Worm (Caenorhabditis elegans) whole organism, midembryonic: ENCODE results near the gene hpo-29.

ENCODE experiments used
- T22C8.4 ChIP-seq: fragments of 200-800 bp; sonication (Bioruptor generic); IDR thresholded peaks from 2 replicates; pipeline ENCODE4 v1.3.6; 2022; ENCODE audit warnings: missing genetic modification characterization, missing compliant biosample characterization
- cog-1 ChIP-seq: sonication (generic microtip); optimal IDR thresholded peaks from 2 replicates; lab custom pipeline; 2016; ENCODE audit warnings: missing genetic modification characterization, missing compliant biosample characterization
- flt-1 ChIP-seq: fragments of 200-800 bp; sonication (Bioruptor generic); IDR thresholded peaks from 2 replicates; pipeline ENCODE4 v1.3.6; 2022; ENCODE audit warnings: missing genetic modification characterization, missing compliant biosample characterization
- klf-2 ChIP-seq: fragments of 200-800 bp; sonication (Bioruptor generic); conservative IDR thresholded peaks from 2 replicates; pipeline ENCODE4 v1.3.6; 2022; ENCODE audit warnings: missing genetic modification reagents, missing genetic modification characterization, missing compliant biosample characterization
- med-1 ChIP-seq: sonication (generic microtip); optimal IDR thresholded peaks from 2 replicates; lab custom pipeline; 2017; ENCODE audit warnings: missing genetic modification characterization, mild to moderate bottlenecking, missing compliant biosample characterization, antibody characterized with exemption, missing genetic modification reagents; ENCODE audit not compliant: insufficient read depth
- ref-1 ChIP-seq: fragments of 200-800 bp; sonication (Bioruptor generic); conservative IDR thresholded peaks from 2 replicates; pipeline ENCODE4 v1.3.6; 2022; ENCODE audit warnings: missing genetic modification reagents, missing genetic modification characterization, missing compliant biosample characterization
- tab-1 ChIP-seq: fragments of 200-800 bp; sonication (Bioruptor generic); IDR thresholded peaks from 2 replicates; pipeline ENCODE4 v1.3.6; 2022; ENCODE audit warnings: missing genetic modification characterization, missing compliant biosample characterization
- ztf-23 ChIP-seq: fragments of 200-800 bp; sonication (Bioruptor generic); IDR thresholded peaks from 2 replicates; pipeline ENCODE4 v1.3.6; 2022; ENCODE audit warnings: missing genetic modification reagents, missing genetic modification characterization, missing compliant biosample characterization
- ztf-29 ChIP-seq: fragments of 200-800 bp; sonication (Bioruptor generic); IDR thresholded peaks from 2 replicates; pipeline ENCODE4 v1.3.6; 2022; ENCODE audit warnings: missing genetic modification reagents, missing genetic modification characterization, missing compliant biosample characterization

hpo-29 gene

ce11 chrIII:264790-265189 lies 29.1 kb downstream of the hpo-29 start, which contains the start of gene xpd-1:
TSS of gene xpd-1 (plus strand) at chrIII:265090.
- TF ChIP-seq med-1 (GFP tag; lab: Kevin White, UChicago) = no peak

- TF ChIP-seq ztf-23 (GFP tag; lab: Robert Waterston, UW) = no peak
- TF ChIP-seq klf-2 = no peak
- TF ChIP-seq cog-1 (tag; lab: Kevin White, UChicago) = no peak
These were observed 46.9 kb downstream of the hpo-29 start for ce11 chrIII:282506-282905.

- no peak for TF ChIP-seq tab-1 (GFP tag; lab: Robert Waterston, UW)
- no peak for TF ChIP-seq klf-2
- no peak for TF ChIP-seq ref-1 (GFP tag; lab: Robert Waterston, UW)
- TF ChIP-seq cog-1 (tag; lab: Kevin White, UChicago) = no peak
- no peak for TF ChIP-seq ztf-23 (GFP tag; lab: Robert Waterston, UW)
- TF ChIP-seq flt-1 = no peak
- no peak for TF ChIP-seq ztf-29 (GFP tag; lab: Robert Waterston, UW)
- no peak for TF ChIP-seq T22C8.4
- TF ChIP-seq med-1 (GFP tag; lab: Kevin White, UChicago) = no peak
These were observed 48.2 kb downstream of the hpo-29 start, which contains the start of gene taco-1 for ce11 chrIII:283817-284216. TSS of gene taco-1 (plus strand) at chrIII:284117.

- no peak for TF ChIP-seq klf-2
- no peak for TF ChIP-seq ztf-29 (GFP tag; lab: Robert Waterston, UW)
- no peak for TF ChIP-seq T22C8.4
- no peak for TF ChIP-seq ref-1 (GFP tag; lab: Robert Waterston, UW)
These were observed 56.7 kb downstream of the hpo-29 start, which contains the start of gene Y50D7A.1 for ce11 chrIII:292340-292739. TSS of gene Y50D7A.1 (plus strand) at chrIII:292640.

ce11 chrIII:294527-294926 lies 58.9 kb downstream of the hpo-29 start, which contains the start of gene Y50D7A.13:
TSS of gene Y50D7A.13 (minus strand) at chrIII:294627.
- no peak for TF ChIP-seq tab-1 (GFP tag; lab: Robert Waterston, UW)
- no peak for TF ChIP-seq cog-1 (tag; lab: Kevin White, UChicago)
- no peak for TF ChIP-seq ref-1 (GFP tag; lab: Robert Waterston, UW)
- TF ChIP-seq ztf-29 (GFP tag; lab: Robert Waterston, UW) = no peak
- TF ChIP-seq med-1 (GFP tag; lab: Kevin White, UChicago) = no peak
- TF ChIP-seq klf-2 = no peak
- no peak for TF ChIP-seq flt-1
- TF ChIP-seq T22C8.4 = no peak
- no peak for TF ChIP-seq ztf-23 (GFP tag; lab: Robert Waterston, UW)

ce11 chrIII:298456-298855 lies 62.8 kb downstream of the hpo-29 start, which contains the start of gene ads-1:
TSS of gene ads-1 (minus strand) at chrIII:298556.
- TF ChIP-seq ztf-29 (GFP tag; lab: Robert Waterston, UW) (no peak), tab-1 (GFP tag; lab: Robert Waterston, UW) (no peak), cog-1 (tag; lab: Kevin White, UChicago) (no peak), ztf-23 (GFP tag; lab: Robert Waterston, UW) (no peak), med-1 (GFP tag; lab: Kevin White, UChicago) (no peak), klf-2 (no peak), T22C8.4 (no peak), ref-1 (GFP tag; lab: Robert Waterston, UW) (no peak), flt-1 (no peak)

ce11 chrIII:299220-299619 lies 63.6 kb downstream of the hpo-29 start:
- TF ChIP-seq med-1 (GFP tag; lab: Kevin White, UChicago) (no peak), tab-1 (GFP tag; lab: Robert Waterston, UW) (no peak), cog-1 (tag; lab: Kevin White, UChicago) (no peak), T22C8.4 (no peak), klf-2 (no peak), ztf-23 (GFP tag; lab: Robert Waterston, UW) (no peak), ztf-29 (GFP tag; lab: Robert Waterston, UW) (no peak)
